Worm (Caenorhabditis elegans) whole organism, L1 larva: ENCODE measurements around the gene F07A11.5.

ENCODE experiments used
- Y116A8C.19 ChIP-seq: sonication (generic microtip); optimal IDR thresholded peaks from 2 replicates; lab custom pipeline; 2016; ENCODE audit warnings: missing compliant biosample characterization, missing genetic modification characterization, borderline replicate concordance
- alr-1 ChIP-seq: fragments of 200-800 bp; sonication (Bioruptor generic); optimal IDR thresholded peaks from 2 replicates; lab custom pipeline; 2018; ENCODE audit warnings: borderline replicate concordance, mild to moderate bottlenecking, missing genetic modification characterization, missing compliant biosample characterization
- blmp-1 ChIP-seq: fragments of 150-350 bp; optimal IDR thresholded peaks from 2 replicates; lab custom pipeline; 2014; ENCODE audit warnings: missing biosample characterization, missing genetic modification characterization
- ceh-82 ChIP-seq, 3 experiments: fragments of 150-350 bp in 1 of 3; sonication (generic microtip) in 2 of 3; optimal IDR thresholded peaks; 2 replicates each; lab custom pipeline; 2014 to 2017; ENCODE audit warnings: missing biosample characterization in 3 of 3, missing genetic modification characterization in 3 of 3
- elt-2 ChIP-seq: sonication (generic microtip); optimal IDR thresholded peaks from 2 replicates; lab custom pipeline; 2016; ENCODE audit warnings: missing genetic modification characterization, mild to moderate bottlenecking, inconsistent platforms, missing compliant biosample characterization, missing genetic modification reagents
- hpl-2 ChIP-seq: fragments of 150-350 bp; optimal IDR thresholded peaks from 2 replicates; lab custom pipeline; 2014; ENCODE audit warnings: missing biosample characterization, missing genetic modification reagents, missing genetic modification characterization
- jun-1 ChIP-seq: fragments of 150-350 bp; optimal IDR thresholded peaks from 2 replicates; lab custom pipeline; 2014; ENCODE audit warnings: missing biosample characterization, missing genetic modification reagents, missing genetic modification characterization
- nhr-11 ChIP-seq: fragments of 150-350 bp; optimal IDR thresholded peaks from 2 replicates; lab custom pipeline; 2014; ENCODE audit warnings: missing biosample characterization, missing genetic modification characterization
- rnt-1 ChIP-seq: sonication (generic microtip); optimal IDR thresholded peaks from 2 replicates; lab custom pipeline; 2016; ENCODE audit warnings: mild to moderate bottlenecking, missing genetic modification characterization, moderate library complexity, missing compliant biosample characterization
- snpc-4 ChIP-seq: fragments of 150-350 bp; optimal IDR thresholded peaks from 2 replicates; lab custom pipeline; 2014; ENCODE audit warnings: missing biosample characterization, missing genetic modification characterization
- sptf-1 ChIP-seq: fragments of 150-350 bp; optimal IDR thresholded peaks from 2 replicates; lab custom pipeline; 2014; ENCODE audit warnings: missing biosample characterization, missing genetic modification characterization
- ztf-11 ChIP-seq, 2 experiments: sonication (generic microtip); optimal IDR thresholded peaks; 2 replicates each; lab custom pipeline; 2016 to 2017; ENCODE audit warnings: missing genetic modification characterization in 2 of 2, missing biosample characterization in 1 of 2, missing compliant biosample characterization in 1 of 2

- no peak for TF ChIP-seq hpl-2 (GFP tag; lab: Kevin White, UChicago)
- no peak for TF ChIP-seq blmp-1 (tag; lab: Kevin White, UChicago)
- no peak for TF ChIP-seq sptf-1
- TF ChIP-seq nhr-11, result no peak
- TF ChIP-seq rnt-1, result no peak
- no peak for TF ChIP-seq ztf-11 (tag; optimal IDR thresholded peaks at IDR 0.05; lab: Kevin White, UChicago)
- TF ChIP-seq Y116A8C.19 (tag; lab: Kevin White, UChicago), result no peak
- TF ChIP-seq snpc-4 (tag; lab: Kevin White, UChicago), result no peak
- no peak for TF ChIP-seq ceh-82 (tag; optimal IDR thresholded peaks at IDR 0.05; lab: Kevin White, UChicago)
- no peak for TF ChIP-seq alr-1 (tag; lab: Kevin White, UChicago)
- TF ChIP-seq elt-2, result no peak
- no peak for TF ChIP-seq jun-1 (tag; lab: Kevin White, UChicago)
These were observed 30.6 kb downstream of the F07A11.5 start for ce11 chrII:11642736-11643135.
